Fruit fly (Drosophila melanogaster) whole organism, larva: ENCODE data around the gene Pld3.

Experiments used
- noc ChIP-seq: fragments of 200-800 bp; sonication (Bioruptor generic); optimal IDR thresholded peaks from 3 replicates; lab custom pipeline; 2019; ENCODE audit warnings: missing biosample characterization, mild to moderate bottlenecking, missing genetic modification characterization, moderate library complexity

The Pld3 gene

dm6 chr2L:21158554-21158953 is at the start of gene Pld3, which contains the start of gene Coq3:
TSS of gene Pld3 (plus strand) at chr2L:21158847.
TSS of gene Coq3 (minus strand) at chr2L:21158611.
- TF ChIP-seq noc (tag; lab: Kevin White, UChicago): peak; percentile 96

DNA sequence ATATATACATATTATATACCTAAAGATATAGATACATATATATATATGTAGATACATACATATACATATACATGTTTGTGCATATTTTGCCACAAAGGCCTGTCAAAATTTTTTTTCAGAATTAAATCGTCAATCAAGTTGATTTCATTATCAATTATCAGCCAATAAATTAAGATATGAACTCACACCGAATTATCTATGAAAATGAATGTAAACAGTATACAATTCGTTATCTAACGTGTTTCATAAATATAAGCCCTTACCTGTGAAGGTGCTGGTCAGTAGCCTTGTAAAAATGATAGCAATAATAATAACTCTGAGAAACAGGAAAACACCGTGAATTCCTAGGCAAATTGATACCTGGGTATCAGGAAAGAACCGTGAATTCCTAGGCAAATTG is 49.0 kb upstream of the Pld3 start:
- TF ChIP-seq noc (tag; lab: Kevin White, UChicago): no peak

dm6 chr2L:21111849-21112248 is 46.8 kb upstream of the Pld3 start:
- no peak for TF ChIP-seq noc (tag; lab: Kevin White, UChicago)

DNA sequence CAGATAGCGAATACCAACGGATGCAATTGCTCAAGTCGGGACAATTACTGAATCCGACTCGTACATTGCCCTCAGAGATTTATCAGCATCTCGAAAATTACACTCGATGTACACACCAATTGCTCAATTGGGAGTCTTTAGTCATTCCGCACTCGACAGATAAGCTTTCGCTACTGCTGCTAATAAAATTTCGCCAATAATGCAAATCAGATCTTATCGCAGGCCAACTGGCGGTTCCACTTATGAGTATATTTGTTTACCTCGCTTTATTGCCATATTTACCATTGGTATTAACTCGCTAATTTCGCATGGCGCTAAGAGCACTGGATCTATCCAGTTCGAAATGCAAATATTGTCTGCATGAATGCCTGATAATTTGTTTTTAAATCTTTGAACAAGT is 45.1 kb upstream of the Pld3 start:
- TF ChIP-seq noc (tag; lab: Kevin White, UChicago): no peak

DNA sequence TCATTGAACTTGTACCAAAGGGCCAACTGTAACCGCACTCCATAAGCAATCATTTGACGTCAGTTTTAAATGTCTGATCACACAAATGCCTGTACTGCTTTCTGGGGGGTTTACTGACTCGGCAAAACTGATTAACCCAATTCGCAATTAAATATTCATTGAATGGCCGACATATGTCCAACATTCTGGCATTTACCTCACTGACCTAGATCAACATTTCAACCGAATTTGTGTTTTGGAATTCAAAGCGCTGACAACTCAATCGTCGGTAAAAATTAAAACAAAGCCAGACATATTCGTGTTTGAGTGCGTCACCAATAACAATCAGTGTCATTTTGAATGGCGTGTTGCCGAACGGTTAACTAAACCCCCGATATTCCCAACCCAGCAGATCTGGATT is 43.0 kb upstream of the Pld3 start:
- no peak for TF ChIP-seq noc (tag; lab: Kevin White, UChicago)

DNA sequence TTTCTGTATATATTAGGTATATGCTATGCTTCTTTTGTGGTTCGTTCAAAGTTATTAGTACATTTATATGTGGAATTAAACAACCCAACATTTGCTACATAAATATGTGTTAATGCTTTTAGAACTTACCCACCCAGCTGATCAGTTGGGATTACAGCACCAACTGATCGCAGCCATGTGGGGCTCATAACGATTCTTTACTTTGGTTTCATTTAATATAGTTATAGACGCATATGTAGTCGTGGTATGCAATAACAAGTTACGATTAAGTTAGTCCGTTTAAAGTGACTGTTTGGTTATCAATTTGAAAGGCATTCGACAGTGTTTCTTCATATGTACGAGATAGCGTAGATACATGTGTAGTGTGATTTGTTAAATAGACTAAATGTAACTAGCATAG is 22.9 kb upstream of the Pld3 start:
- TF ChIP-seq noc (tag; lab: Kevin White, UChicago): no peak

DNA sequence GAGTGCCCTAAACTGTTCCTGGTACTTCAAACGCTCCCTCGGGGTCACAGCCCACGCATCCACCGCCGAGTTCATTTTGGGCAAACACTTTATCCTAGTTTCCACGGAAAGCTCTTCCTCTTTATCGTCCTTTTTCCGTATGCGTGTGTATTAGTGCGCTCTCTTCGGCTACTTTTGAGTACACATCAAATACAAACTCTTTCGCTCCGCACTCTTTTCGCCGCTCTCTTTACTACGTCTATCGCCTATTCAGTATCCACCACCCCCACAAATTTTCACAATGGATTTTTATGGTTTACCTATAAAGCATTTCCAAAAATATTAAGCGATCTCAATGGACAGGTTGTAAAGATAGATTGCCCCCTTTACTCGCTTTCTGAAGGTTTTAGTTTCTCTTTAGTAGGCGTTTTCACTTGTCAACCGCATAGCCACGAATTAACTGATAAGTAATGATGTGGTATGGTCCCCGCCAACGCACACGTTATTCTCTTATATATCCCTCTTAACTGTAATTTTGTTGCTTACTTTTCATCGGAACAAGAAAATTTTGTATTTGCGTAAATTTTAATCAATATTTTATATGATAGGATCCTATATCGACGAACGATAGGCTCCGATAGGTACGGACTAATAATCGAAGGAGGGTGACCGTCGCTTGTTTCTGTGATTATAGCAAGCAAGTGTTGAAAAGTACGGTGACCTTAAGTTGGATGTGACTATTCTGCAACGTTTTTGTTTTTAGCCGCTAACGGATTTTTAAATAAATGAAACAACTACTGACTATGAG is 16.7 kb upstream of the Pld3 start, which contains the start of gene Dap160:
Dap160 (minus strand) TSS at position 634 of the 787 bp plus-strand sequence.
- TF ChIP-seq noc (tag; lab: Kevin White, UChicago): no peak

DNA sequence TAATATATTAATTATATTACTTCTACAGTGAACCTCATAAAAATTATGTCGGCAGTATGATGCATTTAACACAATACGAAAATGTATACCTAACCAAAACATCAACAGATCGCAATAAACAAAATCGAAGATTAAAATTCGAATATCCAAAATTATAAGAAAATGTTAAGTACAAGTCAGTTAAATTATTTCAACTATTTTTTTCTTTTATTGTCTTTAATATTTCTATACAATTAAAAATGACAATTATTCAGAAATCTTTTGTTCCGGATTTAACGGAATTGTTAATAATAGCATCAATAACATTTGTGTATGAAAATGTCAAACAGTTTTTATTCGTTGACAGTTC is 16.2 kb upstream of the Pld3 start:
- TF ChIP-seq noc (tag; lab: Kevin White, UChicago): no peak

DNA sequence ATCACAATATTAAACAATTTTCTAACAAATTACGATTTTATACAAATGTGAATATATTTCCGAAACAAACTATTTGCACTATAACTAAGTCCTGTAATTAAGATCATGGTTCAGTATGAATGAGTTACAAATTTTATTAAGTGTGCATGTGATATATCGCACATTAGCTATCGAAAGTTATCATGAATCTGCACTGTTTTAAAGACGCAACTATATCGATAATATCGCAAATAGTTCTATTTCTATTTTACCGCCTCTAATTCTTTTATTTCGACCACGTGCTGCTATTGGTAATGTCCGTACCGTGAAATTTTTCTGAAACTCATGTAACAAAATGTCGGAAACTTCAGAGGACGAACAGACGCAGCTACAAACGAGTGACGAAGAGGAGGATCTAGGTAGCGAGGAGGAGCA is 15.7 kb upstream of the Pld3 start, which contains the start of gene pths:
pths (plus strand) TSS at position 258 of the 414 bp plus-strand sequence.
- no peak for TF ChIP-seq noc (tag; lab: Kevin White, UChicago)

dm6 chr2L:21148242-21148641 is 10.4 kb upstream of the Pld3 start, which contains the start of gene del:
TSS of gene del (minus strand) at chr2L:21148546.
- TF ChIP-seq noc (tag; lab: Kevin White, UChicago): no peak

dm6 chr2L:21149053-21149452 is 9.6 kb upstream of the Pld3 start:
- no peak for TF ChIP-seq noc (tag; lab: Kevin White, UChicago)

dm6 chr2L:21153844-21154243 is 4.8 kb upstream of the Pld3 start:
- no peak for TF ChIP-seq noc (tag; lab: Kevin White, UChicago)

DNA sequence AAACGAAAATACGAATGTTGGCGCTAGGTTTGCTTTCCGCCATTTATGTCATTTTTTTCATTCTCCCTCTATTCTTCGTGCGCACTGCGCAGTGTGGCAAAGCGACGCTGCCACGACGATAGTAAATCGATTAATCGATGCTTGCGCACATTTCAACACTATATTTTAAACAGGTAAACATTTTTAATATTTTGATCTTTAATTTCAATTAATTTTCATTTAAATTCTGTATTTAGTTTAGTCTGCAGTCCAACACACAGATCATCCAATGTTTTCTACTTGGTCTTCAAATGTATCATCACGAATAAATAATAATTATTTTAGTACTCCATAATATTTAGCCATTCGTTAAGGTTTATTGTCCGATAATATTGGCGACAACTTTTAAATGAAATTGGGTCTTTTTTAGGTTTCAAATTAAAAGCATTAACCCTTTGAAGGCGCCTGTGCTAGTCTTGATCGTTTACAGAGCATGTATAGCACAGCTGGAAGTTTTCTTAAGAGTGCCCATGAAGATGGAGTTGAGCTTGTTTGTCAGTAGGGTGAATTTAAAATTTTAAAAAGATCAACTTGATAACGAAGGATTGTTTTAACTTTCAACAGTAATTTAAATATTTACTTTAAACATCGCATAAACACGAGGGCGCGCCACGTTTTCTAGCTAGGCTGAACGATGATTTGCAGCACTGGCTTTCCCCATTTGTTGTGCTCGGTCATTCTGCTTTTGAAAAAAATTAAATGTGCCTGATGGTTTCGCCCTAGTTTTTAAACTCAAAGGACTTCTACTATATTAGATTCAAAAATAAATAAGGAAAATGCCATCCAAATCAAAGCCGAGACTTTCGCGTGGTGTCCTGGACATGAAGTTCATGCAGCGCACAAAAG is 2.2 kb upstream of the Pld3 start, which contains the start of the genes Mpp6 and E2f2:
Mpp6 (plus strand) TSS at position 133 of the 885 bp plus-strand sequence.
E2f2 (minus strand) TSS at position 594 of the 885 bp plus-strand sequence.
- no peak for TF ChIP-seq noc (tag; lab: Kevin White, UChicago)

- TF ChIP-seq noc (tag; lab: Kevin White, UChicago): no peak
Measured at dm6 chr2L:21162875-21163274, 4.2 kb downstream of the Pld3 start, which contains the start of gene Nbr. TSS of gene Nbr (minus strand) at chr2L:21163083.

- no peak for TF ChIP-seq noc (tag; lab: Kevin White, UChicago)
Measured at dm6 chr2L:21163311-21163842, 4.7 kb downstream of the Pld3 start, which contains the start of gene Noc2. TSS of gene Noc2 (plus strand) at chr2L:21163641.

dm6 chr2L:21166422-21166821 is 7.8 kb downstream of the Pld3 start:
- TF ChIP-seq noc (tag; lab: Kevin White, UChicago): peak; percentile 17
